Fruit fly (Drosophila melanogaster): ENCODE data around the gene CG46434.

DNA sequence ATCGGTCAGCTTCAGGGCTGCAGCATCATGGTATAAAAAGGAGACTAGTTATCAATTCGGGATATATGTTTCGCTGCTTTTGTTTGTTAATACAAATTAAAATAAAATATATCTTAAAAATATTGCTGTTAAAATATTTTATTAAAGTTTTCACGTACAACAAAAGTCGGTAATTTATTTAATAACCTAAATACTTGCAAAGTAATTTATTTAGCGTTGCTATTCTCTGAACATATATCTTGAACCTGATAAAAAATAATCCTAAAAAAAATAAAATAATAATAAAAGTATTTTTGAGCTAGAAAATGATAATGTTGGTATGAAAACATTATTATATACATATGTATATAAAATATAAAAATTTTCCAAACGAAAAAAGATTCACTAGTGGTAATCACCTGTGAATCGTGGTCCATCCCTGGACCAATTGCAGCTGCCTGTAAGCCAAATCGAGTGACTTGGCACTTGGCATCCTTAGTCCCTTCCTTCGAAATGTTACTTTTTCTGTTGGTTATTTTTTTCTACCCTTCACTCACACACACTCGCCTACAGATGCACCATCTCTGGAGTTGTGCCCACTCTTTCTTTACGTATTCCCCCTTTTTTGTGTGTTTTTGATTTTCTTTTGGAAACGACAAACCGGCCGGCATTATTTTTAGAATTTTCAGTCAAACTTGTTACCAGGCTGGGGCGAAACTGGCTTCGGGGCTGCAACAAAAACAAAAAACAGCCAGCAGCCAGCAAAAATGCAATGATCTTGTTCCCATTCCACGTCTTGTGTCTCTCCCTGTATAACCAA, 13.4 kb upstream of the CG46434 start:
- TF ChIP-seq cic (GFP tag; optimal IDR thresholded peaks at IDR 0.05) (no peak), pad (GFP tag; optimal IDR thresholded peaks at IDR 0.05) (no peak), CG7101 (tag; optimal IDR thresholded peaks at IDR 0.05) (no peak), CG11617 (GFP tag; optimal IDR thresholded peaks at IDR 0.05) (no peak), kay (GFP tag; ENCODE audit: borderline replicate concordance) (no peak), CG7045 (GFP tag; optimal IDR thresholded peaks at IDR 0.05) (no peak), tj (GFP tag; optimal IDR thresholded peaks at IDR 0.05) (no peak), cnc (optimal IDR thresholded peaks at IDR 0.05) (no peak), toe (GFP tag; optimal IDR thresholded peaks at IDR 0.05) (no peak), bab1 (GFP tag; optimal IDR thresholded peaks at IDR 0.05) (no peak), Clk (GFP tag; optimal IDR thresholded peaks at IDR 0.05) (no peak), CG1620 (GFP tag; optimal IDR thresholded peaks at IDR 0.05) (no peak), CG5204 (GFP tag; optimal IDR thresholded peaks at IDR 0.05) (no peak), Mnt (GFP tag; optimal IDR thresholded peaks at IDR 0.05) (no peak)
